Worm (Caenorhabditis elegans) whole organism, early embryonic: ENCODE measurements around the gene sre-5.
A peak's percentile ranks its signal among the peaks of the same experiment; 100 is the strongest.

Experiments used
- B0310.2 ChIP-seq: sonication (generic microtip); optimal IDR thresholded peaks from 2 replicates; lab custom pipeline; 2016; ENCODE audit warnings: mild to moderate bottlenecking, missing genetic modification characterization, missing compliant biosample characterization
- F13C5.2 ChIP-seq: sonication (generic microtip); optimal IDR thresholded peaks from 2 replicates; lab custom pipeline; 2017; ENCODE audit warnings: mild to moderate bottlenecking, missing genetic modification characterization, inconsistent platforms, missing compliant biosample characterization
- aly-1 ChIP-seq: sonication (generic microtip); optimal IDR thresholded peaks from 2 replicates; lab custom pipeline; 2016; ENCODE audit warnings: missing genetic modification characterization, missing compliant biosample characterization
- ama-1 ChIP-seq: fragments of 150-350 bp; optimal IDR thresholded peaks from 2 replicates; lab custom pipeline; 2014
- ceh-13 ChIP-seq: fragments of 200-800 bp; sonication (Bioruptor generic); optimal IDR thresholded peaks from 2 replicates; lab custom pipeline; 2018; ENCODE audit warnings: mild to moderate bottlenecking, missing genetic modification characterization, missing compliant biosample characterization
- ceh-36 ChIP-seq: sonication (generic microtip); optimal IDR thresholded peaks from 2 replicates; lab custom pipeline; 2016; ENCODE audit warnings: missing genetic modification characterization, inconsistent platforms, missing compliant biosample characterization
- ets-7 ChIP-seq: sonication (generic microtip); optimal IDR thresholded peaks from 2 replicates; lab custom pipeline; 2016; ENCODE audit warnings: missing genotype, missing genetic modification characterization, missing compliant biosample characterization
- flt-1 ChIP-seq: fragments of 200-800 bp; sonication (Bioruptor generic); IDR thresholded peaks from 2 replicates; pipeline ENCODE4 v1.3.6; 2022; ENCODE audit warnings: missing genetic modification characterization, missing compliant biosample characterization
- hmbx-1 ChIP-seq: sonication (generic microtip); optimal IDR thresholded peaks from 2 replicates; lab custom pipeline; 2016; ENCODE audit warnings: mild to moderate bottlenecking, missing genetic modification characterization, missing compliant biosample characterization
- hmg-4 ChIP-seq: fragments of 200-800 bp; sonication (Bioruptor generic); optimal IDR thresholded peaks from 2 replicates; lab custom pipeline; 2018; ENCODE audit warnings: mild to moderate bottlenecking, missing genetic modification characterization, missing compliant biosample characterization
- hnd-1 ChIP-seq: sonication (generic microtip); optimal IDR thresholded peaks from 2 replicates; lab custom pipeline; 2016; ENCODE audit warnings: missing genetic modification characterization, missing compliant biosample characterization
- pes-1 ChIP-seq: fragments of 200-800 bp; sonication (Bioruptor generic); IDR thresholded peaks from 2 replicates; pipeline ENCODE4 v1.3.6; 2022; ENCODE audit warnings: missing genetic modification reagents, missing genetic modification characterization, missing compliant biosample characterization
- scrt-1 ChIP-seq: fragments of 200-800 bp; sonication (Bioruptor generic); IDR thresholded peaks from 2 replicates; pipeline ENCODE4 v1.3.6; 2022; ENCODE audit warnings: missing genetic modification characterization, missing compliant biosample characterization
- sea-1 ChIP-seq: fragments of 200-800 bp; sonication (Bioruptor generic); conservative IDR thresholded peaks from 2 replicates; pipeline ENCODE4 v1.3.6; 2022; ENCODE audit warnings: missing genetic modification characterization, missing compliant biosample characterization
- tbx-11 ChIP-seq: fragments of 200-800 bp; sonication (Bioruptor generic); IDR thresholded peaks from 2 replicates; pipeline ENCODE4 v1.3.6; 2022; ENCODE audit warnings: missing genetic modification characterization, missing compliant biosample characterization
- tbx-37 ChIP-seq: fragments of 200-800 bp; sonication (Bioruptor generic); conservative IDR thresholded peaks from 2 replicates; pipeline ENCODE4 v1.3.6; 2022; ENCODE audit warnings: missing genetic modification reagents, missing genetic modification characterization, missing compliant biosample characterization
- tra-4 ChIP-seq: sonication (generic microtip); optimal IDR thresholded peaks from 2 replicates; lab custom pipeline; 2017; ENCODE audit warnings: missing genetic modification characterization, missing compliant biosample characterization

Gene sre-5

DNA sequence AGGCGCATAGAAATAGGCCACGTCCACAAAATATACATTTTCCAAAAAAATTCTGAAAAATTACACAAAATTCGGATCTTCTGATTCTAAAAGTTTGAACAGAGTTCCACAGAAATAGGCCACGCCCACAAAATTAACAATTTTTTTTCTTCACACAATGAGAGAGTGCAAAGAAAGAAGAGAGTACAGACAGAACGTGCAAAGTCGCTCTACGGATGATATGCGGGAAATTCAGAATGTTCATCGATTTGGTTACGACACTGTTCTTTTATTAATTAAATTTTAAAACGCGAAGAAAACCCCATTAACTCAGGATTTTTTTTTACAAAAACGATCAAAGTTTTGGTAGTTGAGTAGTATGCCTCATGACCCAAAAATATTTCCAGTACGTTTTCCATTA, 32.0 kb upstream of the sre-5 start:
- TF ChIP-seq hnd-1 (tag; lab: Kevin White, UChicago) = no peak
- no peak for TF ChIP-seq hmg-4
- no peak for TF ChIP-seq scrt-1 (GFP tag; lab: Robert Waterston, UW)
- TF ChIP-seq hmbx-1 (tag; lab: Kevin White, UChicago) = no peak
- TF ChIP-seq tra-4 (tag; lab: Kevin White, UChicago) = no peak
- no peak for TF ChIP-seq ama-1 (lab: Kevin White, UChicago)

DNA sequence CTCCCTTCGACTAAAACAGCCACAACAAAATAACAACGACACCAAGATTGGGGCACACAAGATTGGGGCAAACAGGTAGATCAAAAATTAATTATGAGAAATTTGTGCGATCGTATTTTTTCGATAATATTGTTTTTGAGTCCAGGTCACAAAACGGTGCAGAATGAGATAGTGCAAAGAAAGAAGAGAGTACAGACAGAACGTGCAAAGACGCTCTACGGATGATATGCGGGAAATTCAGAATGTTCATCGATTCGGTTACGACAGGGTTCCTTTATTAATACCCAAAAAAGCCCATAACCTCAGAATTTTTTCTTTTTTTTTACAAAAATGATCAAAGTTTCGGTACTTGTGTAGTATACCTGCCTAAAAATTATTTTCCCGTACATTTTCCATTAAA, 25.7 kb upstream of the sre-5 start:
- TF ChIP-seq F13C5.2 (tag; lab: Kevin White, UChicago) = no peak
- TF ChIP-seq aly-1 (tag; lab: Kevin White, UChicago) = no peak
- no peak for TF ChIP-seq tbx-37 (GFP tag; lab: Robert Waterston, UW)
- TF ChIP-seq hnd-1 (tag; lab: Kevin White, UChicago) = no peak
- TF ChIP-seq hmg-4 = no peak
- no peak for TF ChIP-seq tbx-11 (GFP tag; lab: Robert Waterston, UW)
- TF ChIP-seq scrt-1 (GFP tag; lab: Robert Waterston, UW) = no peak
- TF ChIP-seq B0310.2 (tag; lab: Kevin White, UChicago) = no peak

DNA sequence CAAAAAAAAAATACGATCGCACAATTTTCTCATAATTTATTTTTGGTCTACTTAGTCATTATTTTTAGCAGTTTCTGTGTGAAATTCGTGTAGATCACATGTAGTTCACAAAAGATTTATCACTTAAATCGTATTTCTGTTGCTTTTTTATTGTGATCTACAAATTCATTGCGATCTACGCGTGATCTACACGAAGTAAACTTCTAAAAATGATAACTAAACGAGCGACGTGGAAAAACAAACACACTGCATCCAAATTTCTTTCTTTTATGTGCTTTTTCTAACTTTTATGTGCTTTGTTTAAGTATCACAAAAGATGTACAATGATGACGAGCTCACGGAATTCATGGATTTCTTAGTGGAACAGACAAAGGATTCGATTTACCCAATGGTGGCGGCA, 25.1 kb upstream of the sre-5 start, which contains the start of gene B0212.3:
Gene B0212.3 (plus strand): TSS at position 301 of the 400 bp plus-strand sequence.
- no peak for TF ChIP-seq hmbx-1 (tag; lab: Kevin White, UChicago)
- no peak for TF ChIP-seq aly-1 (tag; lab: Kevin White, UChicago)
- TF ChIP-seq ets-7 (tag; lab: Kevin White, UChicago) = no peak
- TF ChIP-seq ama-1 (lab: Kevin White, UChicago) = no peak
- no peak for TF ChIP-seq F13C5.2 (tag; lab: Kevin White, UChicago)

DNA sequence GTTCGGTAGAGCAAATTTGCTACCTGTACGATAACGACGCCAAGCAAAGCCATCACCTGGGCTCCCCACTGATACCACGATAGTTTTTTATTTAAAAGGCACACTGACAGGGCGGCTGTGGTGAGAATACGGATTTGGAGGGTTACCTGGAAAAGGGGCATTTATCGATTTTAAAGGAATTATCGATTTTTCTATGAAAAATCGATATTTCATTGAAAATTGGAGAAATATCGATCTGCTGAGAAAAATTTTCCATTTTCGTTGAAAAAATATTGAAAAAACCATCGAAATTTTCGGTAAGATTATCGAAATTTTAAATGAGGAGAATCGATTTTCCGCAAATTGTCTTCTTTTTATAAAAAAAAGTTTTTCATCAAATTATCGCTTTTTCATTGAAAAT, 19.9 kb upstream of the sre-5 start:
- TF ChIP-seq pes-1 (GFP tag; lab: Robert Waterston, UW) (no peak), aly-1 (tag; lab: Kevin White, UChicago) (no peak), B0310.2 (tag; lab: Kevin White, UChicago) (no peak), ceh-13 (GFP tag; lab: Kevin White, UChicago) (no peak), F13C5.2 (tag; lab: Kevin White, UChicago) (no peak), ama-1 (lab: Kevin White, UChicago) (no peak), hmg-4 (no peak), hmbx-1 (tag; lab: Kevin White, UChicago) (no peak), ets-7 (tag; lab: Kevin White, UChicago) (no peak), tra-4 (tag; lab: Kevin White, UChicago) (no peak), hnd-1 (tag; lab: Kevin White, UChicago) (no peak), tbx-11 (GFP tag; lab: Robert Waterston, UW) (no peak), sea-1 (GFP tag; lab: Robert Waterston, UW) (no peak), ceh-36 (tag; lab: Kevin White, UChicago) (no peak), flt-1 (GFP tag; lab: Robert Waterston, UW) (no peak), tbx-37 (GFP tag; lab: Robert Waterston, UW) (no peak), scrt-1 (GFP tag; lab: Robert Waterston, UW) (no peak)

DNA sequence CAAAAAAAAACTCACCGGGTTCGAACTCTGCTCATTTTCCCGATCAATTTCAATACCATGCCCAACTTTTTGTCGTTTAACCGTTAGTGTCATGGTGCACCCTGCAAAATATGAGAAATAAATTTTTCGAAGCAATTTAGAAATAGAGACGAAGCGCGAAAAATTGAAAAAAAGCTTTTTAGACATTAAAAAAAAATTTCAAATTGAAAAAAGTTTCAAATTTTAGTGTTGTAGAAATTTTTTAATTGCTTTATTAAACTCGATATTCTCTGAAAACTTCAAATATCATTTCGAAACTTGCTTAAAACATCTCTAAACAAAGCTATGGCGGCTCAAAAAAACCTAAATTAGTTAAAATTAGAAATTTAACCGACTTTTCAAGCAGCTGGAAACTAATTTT, 17.5 kb upstream of the sre-5 start, which contains the start of gene nstp-6:
Gene nstp-6 (minus strand): TSS at position 101 of the 400 bp plus-strand sequence.
- TF ChIP-seq hnd-1 (tag; lab: Kevin White, UChicago) (no peak), ama-1 (lab: Kevin White, UChicago) (no peak), hmg-4 (no peak), pes-1 (GFP tag; lab: Robert Waterston, UW) (no peak), aly-1 (tag; lab: Kevin White, UChicago) (no peak), ceh-13 (GFP tag; lab: Kevin White, UChicago) (no peak), flt-1 (GFP tag; lab: Robert Waterston, UW) (no peak), ceh-36 (tag; lab: Kevin White, UChicago) (no peak), scrt-1 (GFP tag; lab: Robert Waterston, UW) (no peak)

DNA sequence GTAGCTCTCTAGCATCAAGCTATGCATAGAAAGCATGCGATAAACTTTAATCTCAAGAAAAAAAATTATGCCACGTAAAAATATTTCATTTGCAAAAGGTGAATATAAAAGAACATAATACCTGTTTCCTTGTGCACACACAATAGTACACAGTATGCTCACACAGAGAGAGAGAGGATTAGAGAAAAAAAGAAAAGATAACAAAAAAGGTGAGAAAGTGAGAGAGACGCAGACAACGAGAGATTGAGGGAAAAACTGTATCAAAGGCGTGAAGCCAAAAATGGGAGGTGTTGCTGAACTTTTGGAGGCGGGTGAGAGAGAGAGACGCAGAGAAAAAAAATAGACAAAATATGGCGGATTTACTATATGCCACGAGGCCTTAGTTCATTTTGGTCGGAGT, 16.7 kb upstream of the sre-5 start:
- TF ChIP-seq aly-1 (tag; lab: Kevin White, UChicago) = no peak
- TF ChIP-seq sea-1 (GFP tag; lab: Robert Waterston, UW) = no peak
- no peak for TF ChIP-seq hnd-1 (tag; lab: Kevin White, UChicago)
- no peak for TF ChIP-seq ceh-36 (tag; lab: Kevin White, UChicago)
- TF ChIP-seq ceh-13 (GFP tag; lab: Kevin White, UChicago) = no peak
- TF ChIP-seq ama-1 (lab: Kevin White, UChicago) = no peak
- no peak for TF ChIP-seq tbx-37 (GFP tag; lab: Robert Waterston, UW)
- TF ChIP-seq hmbx-1 (tag; lab: Kevin White, UChicago) = no peak
- no peak for TF ChIP-seq B0310.2 (tag; lab: Kevin White, UChicago)
- no peak for TF ChIP-seq tra-4 (tag; lab: Kevin White, UChicago)
- no peak for TF ChIP-seq hmg-4
- TF ChIP-seq scrt-1 (GFP tag; lab: Robert Waterston, UW) = no peak
- TF ChIP-seq flt-1 (GFP tag; lab: Robert Waterston, UW) = no peak
- no peak for TF ChIP-seq tbx-11 (GFP tag; lab: Robert Waterston, UW)
- TF ChIP-seq pes-1 (GFP tag; lab: Robert Waterston, UW) = no peak
- TF ChIP-seq ets-7 (tag; lab: Kevin White, UChicago) = no peak

DNA sequence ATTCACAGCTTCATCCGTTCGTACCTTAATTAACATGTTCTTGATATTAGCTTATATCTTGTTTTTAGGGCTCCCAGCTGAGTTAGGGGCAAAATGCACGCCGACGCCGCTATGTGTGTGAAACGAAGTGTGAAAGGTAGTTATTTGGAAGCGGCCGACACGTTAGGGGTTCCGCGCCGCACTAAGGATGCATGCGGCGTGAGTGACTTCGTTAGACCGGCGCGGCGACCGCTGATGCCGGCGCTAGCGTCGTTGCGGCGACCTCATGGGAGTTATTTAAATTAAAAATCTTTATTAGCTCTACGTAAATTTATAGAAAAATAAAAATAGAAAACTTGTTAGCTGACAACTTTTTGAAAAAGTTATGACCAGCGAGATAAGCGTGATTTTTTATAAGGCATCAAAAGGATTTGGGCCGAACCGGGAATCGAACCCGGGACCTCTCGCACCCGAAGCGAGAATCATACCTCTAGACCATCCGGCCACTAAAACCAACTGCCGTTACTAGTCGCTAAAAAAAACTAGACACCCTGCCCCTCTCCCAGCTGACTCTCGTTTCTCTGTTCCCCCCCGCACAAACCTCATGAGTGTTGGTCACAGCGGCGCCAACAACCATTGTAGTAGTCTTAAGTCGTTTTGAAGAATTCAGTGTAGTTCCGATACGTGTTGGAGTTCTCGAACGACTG, 13.1 kb upstream of the sre-5 start:
- no peak for TF ChIP-seq ets-7 (tag; lab: Kevin White, UChicago)
- TF ChIP-seq tbx-11 (GFP tag; lab: Robert Waterston, UW) = peak; percentile 69
- TF ChIP-seq ama-1 (lab: Kevin White, UChicago) = no peak
- peak; percentile 80 for TF ChIP-seq scrt-1 (GFP tag; lab: Robert Waterston, UW)
- TF ChIP-seq pes-1 (GFP tag; lab: Robert Waterston, UW) = peak; percentile 88
- peak; percentile 68 for TF ChIP-seq tra-4 (tag; lab: Kevin White, UChicago)
- TF ChIP-seq hnd-1 (tag; lab: Kevin White, UChicago) = peak; percentile 43
- peak; percentile 76 for TF ChIP-seq sea-1 (GFP tag; lab: Robert Waterston, UW)
- peak; percentile 10 for TF ChIP-seq ceh-13 (GFP tag; lab: Kevin White, UChicago)
- peak; percentile 63 for TF ChIP-seq B0310.2 (tag; lab: Kevin White, UChicago)
- peak; percentile 68 for TF ChIP-seq ceh-36 (tag; lab: Kevin White, UChicago)
- peak; percentile 66; the same call in 1 of the 2 replicates for TF ChIP-seq tbx-37 (GFP tag; lab: Robert Waterston, UW)
- TF ChIP-seq aly-1 (tag; lab: Kevin White, UChicago) = peak; percentile 71
- peak; percentile 83 for TF ChIP-seq hmg-4
- TF ChIP-seq hmbx-1 (tag; lab: Kevin White, UChicago) = peak; percentile 28
- TF ChIP-seq F13C5.2 (tag; lab: Kevin White, UChicago) = peak; percentile 12
- TF ChIP-seq flt-1 (GFP tag; lab: Robert Waterston, UW) = peak; percentile 83
